Worm (Caenorhabditis elegans): Measurements from ENCODE around the gene R10D12.7.

R10D12.7 gene

DNA sequence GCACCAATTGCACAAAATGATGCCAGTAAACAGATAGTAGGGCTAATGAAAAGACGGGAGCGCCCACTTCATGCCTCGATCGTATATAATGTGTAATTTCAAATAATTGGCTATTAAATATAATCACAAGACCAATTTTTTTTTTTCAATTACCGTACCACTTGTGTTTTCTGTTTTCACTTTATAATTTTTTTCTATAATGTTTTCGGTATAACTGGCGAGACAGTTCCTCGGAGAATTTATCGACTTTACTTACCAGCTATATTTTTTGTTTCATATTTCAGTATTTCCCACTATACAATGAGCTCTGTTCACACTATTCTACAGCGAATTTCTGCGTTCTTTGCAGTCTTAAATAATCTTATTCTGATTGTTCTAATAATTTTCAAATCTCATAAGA is 33.7 kb upstream of the R10D12.7 start, which contains the start of gene str-252:
str-252 (plus strand) TSS at position 301 of the 400 bp plus-strand sequence.
- TF ChIP-seq dpl-1 (GFP tag; optimal IDR thresholded peaks at IDR 0.05), result no peak
- no peak for TF ChIP-seq lin-35 (GFP tag; optimal IDR thresholded peaks at IDR 0.05)
- no peak for TF ChIP-seq mep-1 (tag; optimal IDR thresholded peaks at IDR 0.05)
- TF ChIP-seq fkh-8 (tag; optimal IDR thresholded peaks at IDR 0.05), result no peak
- no peak for TF ChIP-seq ets-5 (GFP tag; IDR thresholded peaks at IDR 0.05)
- no peak for TF ChIP-seq ceh-88 (GFP tag; IDR thresholded peaks at IDR 0.05)
- TF ChIP-seq pag-3 (tag; optimal IDR thresholded peaks at IDR 0.05; ENCODE audit: borderline replicate concordance, insufficient read depth), result no peak
- no peak for TF ChIP-seq aha-1 (tag; optimal IDR thresholded peaks at IDR 0.05)
- no peak for TF ChIP-seq fkh-10 (GFP tag; optimal IDR thresholded peaks at IDR 0.05)
- no peak for TF ChIP-seq ceh-8 (GFP tag; optimal IDR thresholded peaks at IDR 0.05)
- TF ChIP-seq fos-1 (tag; optimal IDR thresholded peaks at IDR 0.05), result no peak
- no peak for TF ChIP-seq nhr-90 (tag; optimal IDR thresholded peaks at IDR 0.05; ENCODE audit: poor library complexity)

DNA sequence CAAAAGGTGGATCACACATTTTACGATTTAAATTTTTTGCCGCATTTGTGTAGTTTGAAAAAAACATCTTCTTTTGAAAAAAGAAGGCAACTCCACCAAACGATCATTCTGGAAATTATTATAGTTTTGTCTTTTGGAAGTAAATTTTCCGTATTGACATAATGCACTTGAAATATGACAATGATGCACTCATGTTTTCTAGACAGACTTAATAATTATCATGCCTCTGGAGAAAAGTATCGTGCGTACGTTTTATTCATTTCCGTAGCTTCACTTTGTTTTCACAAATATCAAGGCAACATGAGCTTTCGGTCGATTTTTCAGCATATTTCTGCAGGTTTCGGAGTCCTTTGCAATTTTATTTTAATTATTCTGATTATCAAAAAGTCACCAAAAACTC is 31.5 kb upstream of the R10D12.7 start, which contains the start of gene str-250:
str-250 (plus strand) TSS at position 301 of the 400 bp plus-strand sequence.
- TF ChIP-seq ztf-4 (tag; optimal IDR thresholded peaks at IDR 0.05) (no peak), nhr-19 (GFP tag; conservative IDR thresholded peaks at IDR 0.05) (no peak), F16B12.6 (tag; optimal IDR thresholded peaks at IDR 0.05) (no peak), swsn-7 (tag; optimal IDR thresholded peaks at IDR 0.05) (no peak), nhr-20 (tag; optimal IDR thresholded peaks at IDR 0.05) (no peak), tlp-1 (tag; optimal IDR thresholded peaks at IDR 0.05) (no peak)

- TF ChIP-seq ama-1 (optimal IDR thresholded peaks at IDR 0.05), result no peak
- TF ChIP-seq swsn-7 (tag; optimal IDR thresholded peaks at IDR 0.05), result no peak
Observed at ce11 chrV:13920730-13921129, 29.1 kb upstream of the R10D12.7 start, which contains the start of gene srx-42. Gene srx-42 (plus strand): TSS chrV:13921030.

- TF ChIP-seq ceh-90 (tag; optimal IDR thresholded peaks at IDR 0.05) (no peak), lin-15B (tag; optimal IDR thresholded peaks at IDR 0.05) (no peak), lin-14 (GFP tag; optimal IDR thresholded peaks at IDR 0.05) (no peak), hlh-4 (tag; optimal IDR thresholded peaks at IDR 0.05) (no peak), zip-4 (GFP tag; optimal IDR thresholded peaks at IDR 0.05) (no peak), fkh-8 (tag; optimal IDR thresholded peaks at IDR 0.05) (no peak), zag-1 (tag; optimal IDR thresholded peaks at IDR 0.05) (no peak), fos-1 (tag; optimal IDR thresholded peaks at IDR 0.05) (no peak), lin-13 (GFP tag; optimal IDR thresholded peaks at IDR 0.05) (no peak), fkh-10 (GFP tag; optimal IDR thresholded peaks at IDR 0.05) (no peak), nhr-12 (tag; optimal IDR thresholded peaks at IDR 0.05) (no peak), dsc-1 (tag; optimal IDR thresholded peaks at IDR 0.05) (no peak), ets-5 (GFP tag; IDR thresholded peaks at IDR 0.05) (no peak), pqm-1 (tag; optimal IDR thresholded peaks at IDR 0.05) (no peak), unc-98 (GFP tag; IDR thresholded peaks at IDR 0.05) (no peak), mef-2 (tag; optimal IDR thresholded peaks at IDR 0.05) (no peak), sox-4 (tag; optimal IDR thresholded peaks at IDR 0.05) (no peak)
Observed at ce11 chrV:13923851-13924250, 26.0 kb upstream of the R10D12.7 start, which contains the start of gene srxa-11. Gene srxa-11 (plus strand): TSS chrV:13924151.

ce11 chrV:13926398-13926797 is 23.5 kb upstream of the R10D12.7 start, which contains the start of gene srxa-12:
Gene srxa-12 (plus strand): TSS chrV:13926698.
- no peak for TF ChIP-seq tbx-2 (tag; optimal IDR thresholded peaks at IDR 0.05)
- TF ChIP-seq ets-5 (GFP tag; IDR thresholded peaks at IDR 0.05), result no peak
- TF ChIP-seq unc-98 (GFP tag; IDR thresholded peaks at IDR 0.05), result no peak
- TF ChIP-seq ceh-90 (tag; optimal IDR thresholded peaks at IDR 0.05), result no peak
- TF ChIP-seq nhr-71 (tag; optimal IDR thresholded peaks at IDR 0.05), result no peak
- TF ChIP-seq ceh-8 (GFP tag; optimal IDR thresholded peaks at IDR 0.05), result no peak
- no peak for TF ChIP-seq rnt-1 (tag; optimal IDR thresholded peaks at IDR 0.05)
- no peak for TF ChIP-seq nhr-90 (tag; optimal IDR thresholded peaks at IDR 0.05; ENCODE audit: poor library complexity)
- no peak for TF ChIP-seq lir-3 (tag; optimal IDR thresholded peaks at IDR 0.05; ENCODE audit: poor library complexity)
- no peak for TF ChIP-seq ceh-82 (tag; optimal IDR thresholded peaks at IDR 0.05)
- TF ChIP-seq nhr-19 (GFP tag; conservative IDR thresholded peaks at IDR 0.05), result no peak
- no peak for TF ChIP-seq egl-13 (tag; optimal IDR thresholded peaks at IDR 0.05)
- TF ChIP-seq pax-3 (tag; optimal IDR thresholded peaks at IDR 0.05), result no peak
- no peak for TF ChIP-seq fos-1 (tag; optimal IDR thresholded peaks at IDR 0.05)
- TF ChIP-seq nhr-20 (tag; optimal IDR thresholded peaks at IDR 0.05), result no peak
- no peak for TF ChIP-seq mep-1 (tag; optimal IDR thresholded peaks at IDR 0.05)

Data from whole organism, L1 larva.